Worm (Caenorhabditis elegans): ENCODE data around the gene fipp-1.
A peak's percentile ranks its signal among the peaks of the same experiment; 100 is the strongest.
"Not testable (repeated sequence)": the region's sequence is repeated elsewhere in the genome, so short reads cannot be mapped to it uniquely, and the experiment has no call there.

fipp-1 gene

DNA sequence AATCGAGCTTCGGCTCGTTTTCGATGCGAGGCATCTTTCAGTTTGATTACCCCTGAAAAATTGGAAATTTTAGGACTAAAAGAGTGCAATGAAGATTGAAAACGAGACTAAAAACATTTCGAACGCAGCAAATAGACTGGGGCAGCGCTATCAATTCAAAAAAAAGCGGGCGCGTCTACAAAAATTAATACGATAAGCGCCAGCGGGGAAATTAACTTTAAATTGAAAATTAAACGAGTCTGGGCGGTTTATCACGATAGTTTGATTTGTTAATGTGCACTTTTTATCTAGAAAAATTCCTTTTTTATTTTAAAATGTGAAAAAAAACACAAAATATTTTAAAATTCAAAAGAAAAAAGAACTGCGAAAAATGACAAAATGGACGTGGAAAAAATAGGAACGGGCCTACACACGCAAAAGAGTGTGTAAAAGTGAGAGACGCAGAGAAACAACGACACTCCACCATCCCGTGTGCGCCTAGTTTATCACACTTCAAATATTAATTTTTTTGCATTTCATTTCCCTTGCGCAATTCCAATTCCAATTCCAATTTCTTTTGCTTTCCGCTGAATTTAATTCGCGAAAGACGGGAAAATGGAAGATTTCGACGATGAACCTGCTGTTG, at the start of gene fipp-1, which contains the start of gene gmpr-1:
fipp-1 (plus strand) TSS at position 499 of the 625 bp plus-strand sequence.
gmpr-1 (minus strand) TSS at position 75 of the 625 bp plus-strand sequence.
- no peak for TF ChIP-seq tab-1 (GFP tag; IDR thresholded peaks at IDR 0.05)
- no peak for TF ChIP-seq klf-2 (GFP tag; conservative IDR thresholded peaks at IDR 0.05)
- no peak for TF ChIP-seq cog-1 (tag; optimal IDR thresholded peaks at IDR 0.05)
- TF ChIP-seq flt-1 (GFP tag; IDR thresholded peaks at IDR 0.05), result no peak
- no peak for TF ChIP-seq ztf-29 (GFP tag; IDR thresholded peaks at IDR 0.05)
- no peak for TF ChIP-seq T22C8.4 (GFP tag; IDR thresholded peaks at IDR 0.05)
- no peak for TF ChIP-seq med-1 (GFP tag; optimal IDR thresholded peaks at IDR 0.05; ENCODE audit: insufficient read depth)
- TF ChIP-seq ref-1 (GFP tag; conservative IDR thresholded peaks at IDR 0.05), result no peak
- TF ChIP-seq ztf-23 (GFP tag; IDR thresholded peaks at IDR 0.05), result no peak

DNA sequence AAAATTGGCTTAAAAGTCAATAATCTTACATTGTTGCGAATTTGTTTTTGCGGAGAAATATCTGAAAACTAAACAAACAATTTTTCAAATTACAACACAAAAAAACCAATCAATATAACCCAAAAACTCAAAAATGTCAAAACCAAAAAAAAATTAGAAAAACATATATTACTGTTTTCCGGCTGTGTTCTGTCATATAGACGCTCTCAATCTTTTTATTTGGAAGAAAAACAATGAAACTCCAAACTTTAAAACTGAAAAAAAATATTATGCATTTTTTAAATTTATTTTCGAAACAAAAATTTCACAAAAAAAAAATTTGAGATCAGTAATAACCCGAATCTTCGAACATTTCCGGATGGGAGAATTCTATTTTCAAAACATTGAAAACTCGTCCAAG, 48.9 kb upstream of the fipp-1 start, which contains the start of gene R02D1.2:
R02D1.2 (minus strand) TSS at position 101 of the 400 bp plus-strand sequence.
- no peak for TF ChIP-seq ztf-23 (GFP tag; IDR thresholded peaks at IDR 0.05)
- no peak for TF ChIP-seq flt-1 (GFP tag; IDR thresholded peaks at IDR 0.05)
- no peak for TF ChIP-seq ztf-29 (GFP tag; IDR thresholded peaks at IDR 0.05)
- no peak for TF ChIP-seq tab-1 (GFP tag; IDR thresholded peaks at IDR 0.05)
- TF ChIP-seq cog-1 (tag; optimal IDR thresholded peaks at IDR 0.05), result no peak
- TF ChIP-seq klf-2 (GFP tag; conservative IDR thresholded peaks at IDR 0.05), result no peak
- no peak for TF ChIP-seq T22C8.4 (GFP tag; IDR thresholded peaks at IDR 0.05)
- no peak for TF ChIP-seq ref-1 (GFP tag; conservative IDR thresholded peaks at IDR 0.05)
- no peak for TF ChIP-seq med-1 (GFP tag; optimal IDR thresholded peaks at IDR 0.05; ENCODE audit: insufficient read depth)

DNA sequence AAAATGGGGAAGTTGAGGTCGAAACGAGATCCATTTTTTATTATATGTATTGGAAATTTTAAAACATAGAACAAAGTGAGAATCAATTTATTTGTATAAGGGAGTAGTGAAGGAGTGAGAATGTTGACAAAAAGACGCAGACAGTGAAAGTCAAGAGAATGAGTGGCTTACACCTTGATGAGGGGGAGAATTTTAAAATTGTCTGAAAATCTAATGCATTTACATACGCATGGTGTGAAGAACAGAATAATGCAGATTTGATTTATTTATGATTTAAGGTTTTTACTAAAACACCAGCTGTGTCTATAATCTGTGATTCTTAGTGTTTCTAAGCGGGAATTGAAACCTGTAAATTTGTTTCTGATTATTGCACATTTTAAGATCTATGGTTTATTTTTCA, 46.2 kb upstream of the fipp-1 start, which contains the start of gene nhr-125:
nhr-125 (minus strand) TSS at position 101 of the 400 bp plus-strand sequence.
- no peak for TF ChIP-seq med-1 (GFP tag; optimal IDR thresholded peaks at IDR 0.05; ENCODE audit: insufficient read depth)
- TF ChIP-seq ref-1 (GFP tag; conservative IDR thresholded peaks at IDR 0.05), result no peak
- TF ChIP-seq cog-1 (tag; optimal IDR thresholded peaks at IDR 0.05), result no peak
- no peak for TF ChIP-seq T22C8.4 (GFP tag; IDR thresholded peaks at IDR 0.05)
- no peak for TF ChIP-seq klf-2 (GFP tag; conservative IDR thresholded peaks at IDR 0.05)
- TF ChIP-seq ztf-29 (GFP tag; IDR thresholded peaks at IDR 0.05), result no peak
- no peak for TF ChIP-seq ztf-23 (GFP tag; IDR thresholded peaks at IDR 0.05)
- no peak for TF ChIP-seq tab-1 (GFP tag; IDR thresholded peaks at IDR 0.05)
- TF ChIP-seq flt-1 (GFP tag; IDR thresholded peaks at IDR 0.05), result no peak

DNA sequence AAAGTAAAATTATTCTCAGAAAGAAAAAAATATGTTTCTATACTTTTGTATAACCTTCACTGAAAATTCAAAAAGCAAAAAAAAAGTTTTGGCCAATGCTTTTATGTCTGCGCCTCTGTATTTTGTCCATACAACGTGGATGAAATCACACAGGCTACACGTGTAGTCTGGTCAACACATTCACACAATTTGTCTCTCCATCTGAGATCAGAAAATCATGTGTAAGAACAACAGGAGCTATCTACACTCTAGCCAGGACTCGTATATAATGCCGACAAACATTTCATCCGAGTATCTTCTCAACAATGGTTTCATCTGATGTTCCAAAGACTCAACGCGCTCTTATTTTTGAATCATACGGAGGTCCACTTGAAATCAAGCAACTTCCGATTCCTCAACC, 44.8 kb upstream of the fipp-1 start, which contains the start of gene D2063.1:
D2063.1 (plus strand) TSS at position 281 of the 400 bp plus-strand sequence.
- TF ChIP-seq med-1 (GFP tag; optimal IDR thresholded peaks at IDR 0.05; ENCODE audit: insufficient read depth), result no peak
- no peak for TF ChIP-seq T22C8.4 (GFP tag; IDR thresholded peaks at IDR 0.05)
- no peak for TF ChIP-seq cog-1 (tag; optimal IDR thresholded peaks at IDR 0.05)
- no peak for TF ChIP-seq tab-1 (GFP tag; IDR thresholded peaks at IDR 0.05)
- no peak for TF ChIP-seq ref-1 (GFP tag; conservative IDR thresholded peaks at IDR 0.05)
- TF ChIP-seq klf-2 (GFP tag; conservative IDR thresholded peaks at IDR 0.05), result no peak
- no peak for TF ChIP-seq ztf-23 (GFP tag; IDR thresholded peaks at IDR 0.05)
- TF ChIP-seq ztf-29 (GFP tag; IDR thresholded peaks at IDR 0.05), result no peak
- TF ChIP-seq flt-1 (GFP tag; IDR thresholded peaks at IDR 0.05), result no peak

DNA sequence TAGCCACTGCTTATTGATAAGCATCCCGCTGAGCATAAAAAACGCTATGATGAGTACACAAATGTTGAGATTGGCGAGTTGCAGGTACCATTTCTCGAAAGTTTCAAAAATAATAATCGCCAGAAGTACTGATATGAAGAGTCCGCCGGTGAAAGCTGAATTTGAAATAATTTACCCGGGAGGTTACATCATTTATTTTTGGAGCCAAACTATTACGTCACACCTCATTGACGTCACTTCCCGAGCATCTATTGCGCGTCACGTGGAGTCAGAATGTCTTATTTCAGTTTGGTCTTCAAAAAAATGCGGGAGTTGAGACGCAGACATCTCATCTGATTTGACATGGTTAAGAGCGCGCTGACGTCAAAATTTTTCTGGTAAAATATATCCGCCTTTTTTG, 40.8 kb upstream of the fipp-1 start:
- TF ChIP-seq ztf-29 (GFP tag; IDR thresholded peaks at IDR 0.05), result no peak
- no peak for TF ChIP-seq cog-1 (tag; optimal IDR thresholded peaks at IDR 0.05)
- no peak for TF ChIP-seq ref-1 (GFP tag; conservative IDR thresholded peaks at IDR 0.05)
- no peak for TF ChIP-seq ztf-23 (GFP tag; IDR thresholded peaks at IDR 0.05)
- no peak for TF ChIP-seq flt-1 (GFP tag; IDR thresholded peaks at IDR 0.05)
- no peak for TF ChIP-seq med-1 (GFP tag; optimal IDR thresholded peaks at IDR 0.05; ENCODE audit: insufficient read depth)
- TF ChIP-seq tab-1 (GFP tag; IDR thresholded peaks at IDR 0.05), result no peak
- TF ChIP-seq klf-2 (GFP tag; conservative IDR thresholded peaks at IDR 0.05), result no peak
- no peak for TF ChIP-seq T22C8.4 (GFP tag; IDR thresholded peaks at IDR 0.05)

DNA sequence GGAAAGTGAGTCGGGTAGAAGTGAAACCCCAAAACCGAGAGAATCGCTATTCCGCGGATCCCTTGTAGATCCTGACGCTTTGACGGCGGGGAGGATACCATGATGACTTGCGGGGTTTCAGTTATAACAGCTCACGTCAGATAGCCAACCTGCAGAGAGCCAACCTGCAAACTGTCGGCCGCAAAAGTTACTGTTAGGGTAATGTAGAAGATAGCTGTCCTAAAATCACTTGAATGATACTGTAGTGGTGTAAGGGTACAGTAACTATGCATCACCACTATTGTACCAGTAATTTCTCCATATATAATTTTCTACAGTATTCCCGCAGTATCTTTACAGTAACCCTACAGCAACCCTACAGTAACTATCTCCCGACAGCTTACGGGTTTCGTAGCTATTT, 39.2 kb upstream of the fipp-1 start, which contains the start of gene oac-12:
oac-12 (minus strand) TSS at position 101 of the 400 bp plus-strand sequence.
- no peak for TF ChIP-seq cog-1 (tag; optimal IDR thresholded peaks at IDR 0.05)
- TF ChIP-seq klf-2 (GFP tag; conservative IDR thresholded peaks at IDR 0.05), result no peak
- TF ChIP-seq T22C8.4 (GFP tag; IDR thresholded peaks at IDR 0.05), result no peak
- TF ChIP-seq med-1 (GFP tag; optimal IDR thresholded peaks at IDR 0.05; ENCODE audit: insufficient read depth), result no peak
- TF ChIP-seq tab-1 (GFP tag; IDR thresholded peaks at IDR 0.05), result no peak
- TF ChIP-seq ref-1 (GFP tag; conservative IDR thresholded peaks at IDR 0.05), result no peak
- no peak for TF ChIP-seq flt-1 (GFP tag; IDR thresholded peaks at IDR 0.05)
- TF ChIP-seq ztf-23 (GFP tag; IDR thresholded peaks at IDR 0.05), result no peak
- no peak for TF ChIP-seq ztf-29 (GFP tag; IDR thresholded peaks at IDR 0.05)

DNA sequence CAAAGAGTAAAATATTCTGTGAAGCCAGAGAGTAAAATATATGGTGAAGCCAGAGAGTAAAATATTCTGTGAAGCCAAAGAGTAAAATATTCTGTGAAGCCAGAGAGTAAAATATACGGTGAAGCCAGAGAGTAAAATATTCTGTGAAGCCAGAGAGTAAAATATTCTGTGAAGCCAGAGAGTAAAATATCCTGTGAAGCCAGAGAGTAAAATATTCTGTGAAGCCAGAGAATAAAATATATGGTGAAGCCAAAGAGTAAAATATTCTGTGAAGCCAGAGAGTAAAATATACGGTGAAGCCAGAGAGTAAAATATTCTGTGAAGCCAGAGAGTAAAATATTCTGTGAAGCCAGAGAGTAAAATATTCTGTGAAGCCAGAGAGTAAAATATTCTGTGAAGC, 38.1 kb upstream of the fipp-1 start:
- peak; percentile 61; the same call in 1 of the 2 replicates for TF ChIP-seq flt-1 (GFP tag; IDR thresholded peaks at IDR 0.05)

DNA sequence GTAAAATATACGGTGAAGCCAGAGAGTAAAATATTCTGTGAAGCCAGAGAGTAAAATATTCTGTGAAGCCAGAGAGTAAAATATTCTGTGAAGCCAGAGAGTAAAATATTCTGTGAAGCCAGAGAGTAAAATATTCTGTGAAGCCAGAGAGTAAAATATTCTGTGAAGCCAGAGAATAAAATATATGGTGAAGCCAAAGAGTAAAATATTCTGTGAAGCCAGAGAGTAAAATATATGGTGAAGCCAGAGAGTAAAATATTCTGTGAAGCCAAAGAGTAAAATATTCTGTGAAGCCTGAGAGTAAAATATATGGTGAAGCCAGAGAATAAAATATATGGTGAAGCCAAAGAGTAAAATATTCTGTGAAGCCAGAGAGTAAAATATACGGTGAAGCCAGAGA, 35.9 kb upstream of the fipp-1 start:
- TF ChIP-seq T22C8.4 (GFP tag; IDR thresholded peaks at IDR 0.05) (0 out of 2 replicates have a peak, but pooled peaks have one; percentile 18), flt-1 (GFP tag; IDR thresholded peaks at IDR 0.05) (0 out of 2 replicates have a peak, but pooled peaks have one; percentile 42)

DNA sequence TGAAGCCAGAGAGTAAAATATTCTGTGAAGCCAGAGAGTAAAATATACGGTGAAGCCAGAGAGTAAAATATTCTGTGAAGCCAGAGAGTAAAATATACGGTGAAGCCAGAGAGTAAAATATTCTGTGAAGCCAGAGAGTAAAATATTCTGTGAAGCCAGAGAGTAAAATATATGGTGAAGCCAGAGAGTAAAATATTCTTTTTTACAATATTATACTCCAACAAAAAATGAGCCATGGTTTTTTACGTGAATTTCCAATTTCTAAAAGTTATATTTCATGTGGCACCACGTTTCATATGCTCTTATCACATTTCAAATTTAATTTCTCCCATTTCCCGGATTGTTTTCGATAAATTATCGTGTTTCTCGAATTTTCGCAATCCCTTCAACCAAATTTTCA, 35.1 kb upstream of the fipp-1 start, which contains the start of gene irld-1:
irld-1 (plus strand) TSS at position 301 of the 400 bp plus-strand sequence.
- TF ChIP-seq ztf-23 (GFP tag; IDR thresholded peaks at IDR 0.05); med-1 (GFP tag; optimal IDR thresholded peaks at IDR 0.05; ENCODE audit: insufficient read depth); ref-1 (GFP tag; conservative IDR thresholded peaks at IDR 0.05): not testable (repeated sequence)

DNA sequence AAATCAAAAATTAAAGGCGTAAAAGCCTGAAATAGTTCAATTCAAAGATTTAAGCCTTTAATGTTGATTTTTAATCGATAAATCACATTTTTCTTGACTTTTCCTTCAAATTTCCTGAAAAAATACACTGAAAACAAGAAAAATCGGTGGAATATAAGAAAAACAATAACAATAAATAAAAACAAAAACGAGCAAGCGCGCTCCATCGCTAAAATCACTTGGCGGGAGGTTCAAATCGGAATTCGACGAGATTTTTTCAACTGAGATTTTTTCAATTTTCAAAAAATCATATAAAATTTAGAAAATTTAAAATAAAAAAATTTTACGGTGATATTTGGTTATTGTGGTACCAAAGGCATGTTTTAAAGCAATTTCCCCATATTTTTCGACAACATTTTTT, 32.1 kb upstream of the fipp-1 start:
- TF ChIP-seq ref-1 (GFP tag; conservative IDR thresholded peaks at IDR 0.05), result no peak
- no peak for TF ChIP-seq T22C8.4 (GFP tag; IDR thresholded peaks at IDR 0.05)
- no peak for TF ChIP-seq ztf-23 (GFP tag; IDR thresholded peaks at IDR 0.05)
- no peak for TF ChIP-seq ztf-29 (GFP tag; IDR thresholded peaks at IDR 0.05)
